Fruit fly (Drosophila melanogaster) whole organism, embryonic: Measurements from ENCODE around the gene CG33523.
A peak's percentile ranks its signal among the peaks of the same experiment; 100 is the strongest.

Experiments
- Bgb ChIP-seq: fragments of 200-800 bp; sonication (Bioruptor generic); IDR thresholded peaks from 2 replicates; pipeline ENCODE4 v1.3.6; 2022; ENCODE audit warnings: missing biosample characterization, missing genetic modification characterization; ENCODE audit not compliant: partially characterized antibody
- Blimp-1 ChIP-seq: fragments of 200-800 bp; sonication (Bioruptor generic); optimal IDR thresholded peaks from 3 replicates; lab custom pipeline; 2018; ENCODE audit warnings: missing biosample characterization, missing genetic modification characterization, mild to moderate bottlenecking, moderate library complexity, missing genetic modification reagents
- C15 ChIP-seq: fragments of 200-800 bp; sonication (Bioruptor generic); IDR thresholded peaks from 3 replicates; pipeline ENCODE4 v1.3.6; 2022; ENCODE audit warnings: missing biosample characterization, missing genetic modification characterization
- CG10462 ChIP-seq: fragments of 200-800 bp; sonication (Bioruptor generic); optimal IDR thresholded peaks from 2 replicates; lab custom pipeline; 2016; ENCODE audit warnings: missing biosample characterization, missing genetic modification characterization
- CG11247 ChIP-seq: fragments of 200-800 bp; sonication (Bioruptor generic); IDR thresholded peaks from 2 replicates; pipeline ENCODE4 v1.3.6; 2022; ENCODE audit warnings: missing biosample characterization, missing genetic modification characterization
- CG12071 ChIP-seq: fragments of 200-800 bp; sonication (Bioruptor generic); optimal IDR thresholded peaks from 3 replicates; lab custom pipeline; 2018; ENCODE audit warnings: missing biosample characterization, mild to moderate bottlenecking, missing genetic modification characterization
- CG14050 ChIP-seq: fragments of 200-800 bp; sonication (Bioruptor generic); IDR thresholded peaks from 3 replicates; pipeline ENCODE4 v1.3.6; 2022; ENCODE audit warnings: missing biosample characterization, missing genetic modification characterization
- CG15479 ChIP-seq: fragments of 200-800 bp; sonication (Bioruptor generic); optimal IDR thresholded peaks from 3 replicates; lab custom pipeline; 2019; ENCODE audit warnings: missing biosample characterization, mild to moderate bottlenecking, missing genetic modification characterization, moderate library complexity
- CG2120 ChIP-seq: fragments of 200-800 bp; sonication (Bioruptor generic); optimal IDR thresholded peaks from 3 replicates; lab custom pipeline; 2016; ENCODE audit warnings: missing biosample characterization, missing genetic modification characterization
- CG2875 ChIP-seq: fragments of 200-800 bp; sonication (Bioruptor generic); optimal IDR thresholded peaks from 2 replicates; lab custom pipeline; 2017; ENCODE audit warnings: missing biosample characterization, mild to moderate bottlenecking, missing genetic modification characterization, missing genetic modification reagents
- CG34376 ChIP-seq: fragments of 200-800 bp; sonication (Bioruptor generic); optimal IDR thresholded peaks from 2 replicates; lab custom pipeline; 2018; ENCODE audit warnings: missing biosample characterization, mild to moderate bottlenecking, missing genetic modification characterization
- CG34422 ChIP-seq: fragments of 200-800 bp; sonication (Bioruptor generic); IDR thresholded peaks from 3 replicates; pipeline ENCODE4 v1.3.6; 2022; ENCODE audit warnings: missing biosample characterization, missing genetic modification characterization
- CG3838 ChIP-seq: fragments of 200-800 bp; sonication (Bioruptor generic); optimal IDR thresholded peaks from 3 replicates; lab custom pipeline; 2016; ENCODE audit warnings: missing biosample characterization, missing genetic modification characterization
- CG4404 ChIP-seq: fragments of 200-800 bp; sonication (Bioruptor generic); IDR thresholded peaks from 2 replicates; pipeline ENCODE4 v1.3.6; 2022; ENCODE audit warnings: missing biosample characterization, missing genetic modification characterization
- CG6791 ChIP-seq: fragments of 200-800 bp; sonication (Bioruptor generic); IDR thresholded peaks from 3 replicates; pipeline ENCODE4 v1.3.6; 2022; ENCODE audit warnings: missing biosample characterization, missing genetic modification characterization; ENCODE audit not compliant: partially characterized antibody
- CG6813 ChIP-seq: fragments of 200-800 bp; sonication (Bioruptor generic); optimal IDR thresholded peaks from 2 replicates; lab custom pipeline; 2017; ENCODE audit warnings: missing biosample characterization, missing genetic modification characterization, mild to moderate bottlenecking, moderate library complexity, missing genetic modification reagents
- CG7745 ChIP-seq: fragments of 200-800 bp; sonication (Bioruptor generic); optimal IDR thresholded peaks from 2 replicates; lab custom pipeline; 2018; ENCODE audit warnings: missing biosample characterization, mild to moderate bottlenecking, missing genetic modification characterization, moderate library complexity
- CG8924 ChIP-seq: fragments of 200-800 bp; optimal IDR thresholded peaks from 3 replicates; lab custom pipeline; 2019; ENCODE audit warnings: missing biosample characterization, mild to moderate bottlenecking, missing genetic modification characterization, moderate library complexity
- CG9727 ChIP-seq: fragments of 200-800 bp; sonication (Bioruptor generic); optimal IDR thresholded peaks from 3 replicates; lab custom pipeline; 2017; ENCODE audit warnings: missing biosample characterization, mild to moderate bottlenecking, missing genetic modification characterization
- CkIIα-i1 ChIP-seq: fragments of 200-800 bp; sonication (Bioruptor generic); IDR thresholded peaks from 2 replicates; pipeline ENCODE4 v1.3.6; 2022; ENCODE audit warnings: missing biosample characterization, missing genetic modification characterization
- CoRest ChIP-seq: fragments of 200-800 bp; sonication (Bioruptor generic); optimal IDR thresholded peaks from 3 replicates; lab custom pipeline; 2018; ENCODE audit warnings: missing biosample characterization, mild to moderate bottlenecking, missing genetic modification characterization, moderate library complexity
- Elba2 ChIP-seq: fragments of 200-800 bp; sonication (Bioruptor generic); optimal IDR thresholded peaks from 3 replicates; lab custom pipeline; 2016; ENCODE audit warnings: missing biosample characterization, missing genetic modification characterization
- Fer3 ChIP-seq: fragments of 200-800 bp; sonication (Bioruptor generic); optimal IDR thresholded peaks from 2 replicates; lab custom pipeline; 2018; ENCODE audit warnings: missing biosample characterization, mild to moderate bottlenecking, missing genetic modification characterization, moderate library complexity
- H2.0 ChIP-seq: fragments of 200-800 bp; sonication (Bioruptor generic); IDR thresholded peaks from 2 replicates; pipeline ENCODE4 v1.3.6; 2022; ENCODE audit warnings: missing biosample characterization, missing genetic modification characterization
- Hey ChIP-seq: fragments of 200-800 bp; sonication (Bioruptor generic); optimal IDR thresholded peaks from 3 replicates; lab custom pipeline; 2018; ENCODE audit warnings: missing biosample characterization, mild to moderate bottlenecking, missing genetic modification characterization
- Hr3 ChIP-seq: fragments of 200-800 bp; sonication (Bioruptor generic); optimal IDR thresholded peaks from 3 replicates; lab custom pipeline; 2016; ENCODE audit warnings: missing biosample characterization, missing genetic modification characterization
- Lpt ChIP-seq: fragments of >200 bp; optimal IDR thresholded peaks from 2 replicates; lab custom pipeline; 2018; ENCODE audit warnings: missing biosample characterization, missing genetic modification characterization
- Opbp ChIP-seq: fragments of 200-800 bp; sonication (Bioruptor generic); IDR thresholded peaks from 3 replicates; pipeline ENCODE4 v1.3.6; 2022; ENCODE audit warnings: missing biosample characterization, missing genetic modification characterization; ENCODE audit not compliant: partially characterized antibody
- ato ChIP-seq: fragments of 200-800 bp; sonication (Bioruptor generic); IDR thresholded peaks from 2 replicates; pipeline ENCODE4 v1.3.6; 2022; ENCODE audit warnings: missing biosample characterization, missing genetic modification characterization; ENCODE audit not compliant: partially characterized antibody
- ci ChIP-seq: fragments of 200-800 bp; sonication (Bioruptor generic); IDR thresholded peaks from 3 replicates; pipeline ENCODE4 v1.3.6; 2022; ENCODE audit warnings: missing biosample characterization, missing genetic modification characterization
- crol ChIP-seq: fragments of 200-800 bp; sonication (Bioruptor generic); IDR thresholded peaks from 2 replicates; pipeline ENCODE4 v1.3.6; 2022; ENCODE audit warnings: missing biosample characterization, missing genetic modification characterization
- dpn ChIP-seq, 2 experiments: fragments of 200-800 bp; sonication (Bioruptor generic); optimal IDR thresholded peaks; 3 replicates each; lab custom pipeline; 2016; ENCODE audit warnings: missing biosample characterization in 2 of 2, missing genetic modification characterization in 2 of 2
- en ChIP-seq: fragments of 200-800 bp; sonication (Bioruptor generic); optimal IDR thresholded peaks from 2 replicates; lab custom pipeline; 2016; ENCODE audit warnings: missing biosample characterization, missing genetic modification characterization
- esg ChIP-seq: fragments of 200-800 bp; sonication (Bioruptor generic); conservative IDR thresholded peaks from 2 replicates; pipeline ENCODE4 v1.3.6; 2022; ENCODE audit warnings: missing biosample characterization, missing genetic modification characterization
- eyg ChIP-seq: fragments of 200-800 bp; sonication (Bioruptor generic); optimal IDR thresholded peaks from 3 replicates; lab custom pipeline; 2016; ENCODE audit warnings: missing biosample characterization, missing genetic modification characterization
- fd96Cb ChIP-seq: fragments of 200-800 bp; sonication (Bioruptor generic); optimal IDR thresholded peaks from 2 replicates; lab custom pipeline; 2018; ENCODE audit warnings: missing biosample characterization, mild to moderate bottlenecking, missing genetic modification characterization, moderate library complexity
- ftz-f1 ChIP-seq: fragments of 200-800 bp; sonication (Bioruptor generic); optimal IDR thresholded peaks from 2 replicates; lab custom pipeline; 2016; ENCODE audit warnings: missing biosample characterization, missing genetic modification characterization
- fu2 ChIP-seq: fragments of 200-800 bp; sonication (Bioruptor generic); optimal IDR thresholded peaks from 2 replicates; lab custom pipeline; 2016; ENCODE audit warnings: missing biosample characterization, missing genetic modification characterization
- gsb ChIP-seq: fragments of 200-800 bp; sonication (Bioruptor generic); IDR thresholded peaks from 2 replicates; pipeline ENCODE4 v1.3.6; 2022; ENCODE audit warnings: missing biosample characterization, missing genetic modification characterization
- inv ChIP-seq: fragments of 200-800 bp; sonication (Bioruptor generic); IDR thresholded peaks from 2 replicates; pipeline ENCODE4 v1.3.6; 2022; ENCODE audit warnings: missing biosample characterization, missing genetic modification characterization; ENCODE audit not compliant: partially characterized antibody
- jumu ChIP-seq: fragments of 200-800 bp; sonication (Bioruptor generic); optimal IDR thresholded peaks from 3 replicates; lab custom pipeline; 2016; ENCODE audit warnings: missing biosample characterization, missing genetic modification characterization
- pho ChIP-seq: fragments of 200-800 bp; sonication (Bioruptor generic); optimal IDR thresholded peaks from 2 replicates; lab custom pipeline; 2016; ENCODE audit warnings: missing biosample characterization, missing genetic modification characterization
- pita ChIP-seq: fragments of 200-800 bp; sonication (Bioruptor generic); optimal IDR thresholded peaks from 2 replicates; lab custom pipeline; 2017; ENCODE audit warnings: missing biosample characterization, mild to moderate bottlenecking, missing genetic modification characterization
- prd ChIP-seq, 3 experiments: fragments of >200 bp in 2 of 3; fragments of 200-800 bp in 1 of 3; sonication (Bioruptor generic) in 1 of 3; optimal IDR thresholded peaks in 2 of 3; IDR thresholded peaks in 1 of 3; 2 replicates in 2 of 3; 3 replicates in 1 of 3; pipeline versions ENCODE4 v1.3.6 to Lab custom; 2017 to 2022; ENCODE audit warnings: missing biosample characterization in 1 of 3, missing genetic modification characterization in 1 of 3
- rib ChIP-seq: fragments of 200-800 bp; sonication (Bioruptor generic); IDR thresholded peaks from 2 replicates; pipeline ENCODE4 v1.3.6; 2022; ENCODE audit warnings: missing biosample characterization, missing genetic modification characterization
- wor ChIP-seq: fragments of 200-800 bp; sonication (Bioruptor generic); IDR thresholded peaks from 2 replicates; pipeline ENCODE4 v1.3.6; 2022; ENCODE audit warnings: missing biosample characterization, missing genetic modification characterization
- zen2 ChIP-seq: fragments of 200-800 bp; sonication (Bioruptor generic); IDR thresholded peaks from 3 replicates; pipeline ENCODE4 v1.3.6; 2022; ENCODE audit warnings: missing biosample characterization, missing genetic modification characterization; ENCODE audit not compliant: partially characterized antibody
- zfh1 ChIP-seq: fragments of 200-800 bp; sonication (Bioruptor generic); IDR thresholded peaks from 3 replicates; pipeline ENCODE4 v1.3.6; 2022; ENCODE audit warnings: missing biosample characterization, missing genetic modification characterization

Gene CG33523

dm6 chr3L:5926015-5926988, 2.6 kb downstream of the CG33523 start (continued):
- no peak for TF ChIP-seq prd (optimal IDR thresholded peaks at IDR 0.05; lab: Kevin White, UChicago)
- peak; percentile 40; the same call in 2 of the 3 replicates for TF ChIP-seq prd (GFP tag; IDR thresholded peaks at IDR 0.05; lab: Robert Waterston, UW)
- TF ChIP-seq pho, result no peak
- TF ChIP-seq Lpt (GFP tag; lab: Kevin White, UChicago), result no peak
- TF ChIP-seq wor (GFP tag; lab: Robert Waterston, UW), result peak; percentile 33; the same call in 1 of the 2 replicates
- peak; percentile 1 for TF ChIP-seq fu2
- TF ChIP-seq fd96Cb (tag; lab: Kevin White, UChicago), result peak; percentile 15
- TF ChIP-seq inv, result no peak
- TF ChIP-seq Fer3, result peak; percentile 5
- TF ChIP-seq Opbp (GFP tag; lab: Robert Waterston, UW), result no peak
- TF ChIP-seq CG2875 (GFP tag; lab: Kevin White, UChicago), result peak; percentile 53
- TF ChIP-seq CG8924 (tag; lab: Kevin White, UChicago), result peak; percentile 55
- TF ChIP-seq en (GFP tag; lab: Kevin White, UChicago), result peak; percentile 21
- peak; percentile 22 for TF ChIP-seq H2.0 (GFP tag; lab: Robert Waterston, UW)
- no peak for TF ChIP-seq eyg
- no peak for TF ChIP-seq Elba2 (GFP tag; lab: Kevin White, UChicago)
- TF ChIP-seq CkIIα-i1 (GFP tag; lab: Robert Waterston, UW), result no peak
- peak; percentile 35 for TF ChIP-seq Hr3 (GFP tag; lab: Kevin White, UChicago)
- peak; percentile 47 for TF ChIP-seq CG9727 (GFP tag; lab: Kevin White, UChicago)
- TF ChIP-seq CG34422 (GFP tag; lab: Robert Waterston, UW), result 0 out of 3 replicates have a peak, but pooled peaks have one; percentile 13
- TF ChIP-seq CG4404 (GFP tag; lab: Robert Waterston, UW), result no peak
- no peak for TF ChIP-seq CG6813 (GFP tag; lab: Kevin White, UChicago)
- no peak for TF ChIP-seq zen2
- TF ChIP-seq CG12071 (GFP tag; lab: Kevin White, UChicago), result no peak
- no peak for TF ChIP-seq zfh1 (GFP tag; lab: Robert Waterston, UW)
- TF ChIP-seq CG11247 (GFP tag; lab: Robert Waterston, UW), result no peak
- no peak for TF ChIP-seq CG34376 (GFP tag; lab: Kevin White, UChicago)
- TF ChIP-seq C15 (GFP tag; lab: Robert Waterston, UW), result no peak
- no peak for TF ChIP-seq ftz-f1 (GFP tag; lab: Kevin White, UChicago)
- TF ChIP-seq Hey, result no peak
- TF ChIP-seq CG2120 (GFP tag; lab: Kevin White, UChicago), result peak; percentile 65
- no peak for TF ChIP-seq crol
- peak; percentile 67 for TF ChIP-seq CoRest (tag; lab: Kevin White, UChicago)
- TF ChIP-seq gsb (GFP tag; lab: Robert Waterston, UW), result no peak
- no peak for TF ChIP-seq CG6791 (GFP tag; lab: Robert Waterston, UW)
- no peak for TF ChIP-seq ato (GFP tag; lab: Robert Waterston, UW)
- TF ChIP-seq esg (GFP tag; lab: Robert Waterston, UW), result peak; percentile 32; the same call in 1 of the 2 replicates
- TF ChIP-seq CG15479 (GFP tag; lab: Kevin White, UChicago), result no peak
- TF ChIP-seq ci (GFP tag; lab: Robert Waterston, UW), result peak; percentile 64; the same call in 2 of the 3 replicates
- peak; percentile 19 to 46 for TF ChIP-seq dpn (GFP tag; optimal IDR thresholded peaks at IDR 0.05; lab: Kevin White, UChicago)
- no peak for TF ChIP-seq rib (GFP tag; lab: Robert Waterston, UW)
- no peak for TF ChIP-seq CG7745 (tag; lab: Kevin White, UChicago)
- TF ChIP-seq CG3838 (GFP tag; lab: Kevin White, UChicago), result no peak
- peak; percentile 98 for TF ChIP-seq Blimp-1
- TF ChIP-seq CG14050 (GFP tag; lab: Robert Waterston, UW), result peak; percentile 28; the same call in 2 of the 3 replicates
- no peak for TF ChIP-seq jumu (GFP tag; lab: Kevin White, UChicago)
- no peak for TF ChIP-seq pita (GFP tag; lab: Kevin White, UChicago)
- peak; percentile 17 for TF ChIP-seq CG10462 (GFP tag; lab: Kevin White, UChicago)
- no peak; the same call in 1 of the 2 replicates for TF ChIP-seq Bgb
